Fruit fly (Drosophila melanogaster): ENCODE measurements around the gene CG6650.

Gene CG6650

DNA sequence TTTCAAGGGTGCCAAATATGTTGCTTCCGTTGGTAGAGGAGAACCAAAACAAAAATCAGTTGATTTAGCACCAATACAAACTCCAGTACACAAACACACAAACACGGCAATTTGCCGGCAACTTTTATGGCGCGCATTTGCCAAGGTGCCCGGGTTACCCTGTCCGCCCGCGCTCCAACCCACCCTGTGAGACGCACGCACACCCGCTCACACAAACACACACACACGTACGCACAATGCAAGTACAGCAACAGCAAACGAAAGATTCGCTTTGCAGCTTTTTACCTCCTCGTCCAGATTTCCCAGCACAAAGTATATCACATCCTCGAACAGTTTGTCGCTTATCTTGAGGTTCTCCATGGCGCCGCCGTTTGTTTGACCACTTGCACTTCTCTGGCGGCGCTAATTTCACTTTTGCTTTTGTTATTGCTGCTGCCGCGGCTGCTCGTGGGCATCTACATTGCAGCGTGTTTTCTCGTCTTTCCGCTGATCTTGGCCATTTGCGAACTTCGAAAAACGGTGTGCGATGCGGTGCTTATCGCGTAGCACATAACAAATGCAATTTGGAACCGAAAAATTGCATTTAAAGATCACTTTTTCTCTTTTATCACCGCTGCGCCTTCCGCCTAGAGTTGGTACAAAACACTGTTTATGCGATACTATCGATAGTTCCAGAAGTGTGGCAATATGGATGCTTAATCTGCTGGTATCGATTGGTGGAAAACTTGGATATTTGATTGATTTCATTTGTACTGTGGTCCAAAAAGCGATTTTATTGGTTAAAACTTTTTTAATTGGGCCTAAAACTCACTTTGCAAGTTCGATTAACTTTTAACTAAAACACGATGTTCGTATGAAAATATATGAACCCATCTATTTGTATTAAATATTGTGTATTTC lies 2.5 kb upstream of the CG6650 start, which contains the start of gene Ptip (continued):
- TF ChIP-seq CG13287 (GFP tag; IDR thresholded peaks at IDR 0.05; ENCODE audit: partially characterized antibody) (peak; percentile 95), HLH3B (GFP tag; IDR thresholded peaks at IDR 0.05) (peak; percentile 39; the same call in 1 of the 2 replicates), CG2202 (tag; optimal IDR thresholded peaks at IDR 0.05) (peak; percentile 16), tap (tag; optimal IDR thresholded peaks at IDR 0.05) (no peak), CG16779 (GFP tag; IDR thresholded peaks at IDR 0.05) (no peak), Poxn (GFP tag; IDR thresholded peaks at IDR 0.05) (no peak), tll (GFP tag; optimal IDR thresholded peaks at IDR 0.05) (peak in 1 of 2 experiments; percentile 25), CG12744 (GFP tag; optimal IDR thresholded peaks at IDR 0.05) (no peak), ssp (GFP tag; IDR thresholded peaks at IDR 0.05) (no peak), ewg (GFP tag; optimal IDR thresholded peaks at IDR 0.05) (peak; percentile 40), cwo (GFP tag; optimal IDR thresholded peaks at IDR 0.05) (no peak), gce (GFP tag; IDR thresholded peaks at IDR 0.05) (no peak), CG34422 (GFP tag; IDR thresholded peaks at IDR 0.05) (peak; percentile 99), maf-S (GFP tag; optimal IDR thresholded peaks at IDR 0.05) (peak; percentile 3), dm (GFP tag; optimal IDR thresholded peaks at IDR 0.05) (peak; percentile 48), CG2129 (GFP tag; IDR thresholded peaks at IDR 0.05; ENCODE audit: partially characterized antibody) (peak; percentile 89), ERR (GFP tag; optimal IDR thresholded peaks at IDR 0.05) (no peak), Dip3 (GFP tag; optimal IDR thresholded peaks at IDR 0.05) (no peak), CG8478 (optimal IDR thresholded peaks at IDR 0.05) (peak; percentile 71), E2f2 (GFP tag; IDR thresholded peaks at IDR 0.05) (peak; percentile 70), unc-4 (GFP tag; IDR thresholded peaks at IDR 0.05; ENCODE audit: partially characterized antibody) (peak; percentile 94), chm (GFP tag; IDR thresholded peaks at IDR 0.05) (peak; percentile 62), mld (GFP tag; IDR thresholded peaks at IDR 0.05; ENCODE audit: partially characterized antibody) (peak; percentile 91), zfh1 (GFP tag; IDR thresholded peaks at IDR 0.05) (0 out of 3 replicates have a peak, but pooled peaks have one; percentile 34), CG10654 (GFP tag; optimal IDR thresholded peaks at IDR 0.05) (no peak), CG5245 (GFP tag; optimal IDR thresholded peaks at IDR 0.05) (no peak), Bdp1 (GFP tag; optimal IDR thresholded peaks at IDR 0.05) (no peak), kah (GFP tag; optimal IDR thresholded peaks at IDR 0.05) (peak; percentile 69), mam (GFP tag; optimal IDR thresholded peaks at IDR 0.05) (peak; percentile 28), CG7745 (tag; optimal IDR thresholded peaks at IDR 0.05) (no peak), hb (GFP tag; IDR thresholded peaks at IDR 0.05; ENCODE audit: partially characterized antibody) (peak; percentile 94), schlank (tag; optimal IDR thresholded peaks at IDR 0.05) (peak; percentile 8), CG32532 (GFP tag; IDR thresholded peaks at IDR 0.05) (peak; percentile 73; the same call in 1 of the 2 replicates), CG17612 (GFP tag; IDR thresholded peaks at IDR 0.05) (no peak), zen2 (GFP tag; IDR thresholded peaks at IDR 0.05; ENCODE audit: partially characterized antibody) (peak; percentile 94), CG10979 (tag; optimal IDR thresholded peaks at IDR 0.05) (no peak), CG15601 (tag; optimal IDR thresholded peaks at IDR 0.05) (no peak), Dip2 (GFP tag; IDR thresholded peaks at IDR 0.05) (no peak), CG6175 (GFP tag; IDR thresholded peaks at IDR 0.05) (no peak), CG31388 (GFP tag; optimal IDR thresholded peaks at IDR 0.05) (no peak), Hr39 (optimal IDR thresholded peaks at IDR 0.05) (no peak), HLHmδ (GFP tag; optimal IDR thresholded peaks at IDR 0.05) (peak; percentile 97), p53 (GFP tag; optimal IDR thresholded peaks at IDR 0.05) (peak; percentile 8), twi (tag; optimal IDR thresholded peaks at IDR 0.05) (no peak), CG8359 (GFP tag; optimal IDR thresholded peaks at IDR 0.05; ENCODE audit: borderline replicate concordance) (no peak), CG18262 (tag; optimal IDR thresholded peaks at IDR 0.05) (no peak), Side (GFP tag; optimal IDR thresholded peaks at IDR 0.05) (peak; percentile 35), CG4617 (GFP tag; optimal IDR thresholded peaks at IDR 0.05; ENCODE audit: borderline replicate concordance) (peak; percentile 70), CG8089 (GFP tag; optimal IDR thresholded peaks at IDR 0.05) (no peak)

Measured in whole organism, embryonic.